Worm (Caenorhabditis elegans) whole organism, early embryonic: ENCODE measurements around the gene ddr-1.

Source experiments
- B0310.2 ChIP-seq: sonication (generic microtip); optimal IDR thresholded peaks from 2 replicates; lab custom pipeline; 2016; ENCODE audit warnings: mild to moderate bottlenecking, missing genetic modification characterization, missing compliant biosample characterization
- ama-1 ChIP-seq: fragments of 150-350 bp; optimal IDR thresholded peaks from 2 replicates; lab custom pipeline; 2014
- flt-1 ChIP-seq: fragments of 200-800 bp; sonication (Bioruptor generic); IDR thresholded peaks from 2 replicates; pipeline ENCODE4 v1.3.6; 2022; ENCODE audit warnings: missing genetic modification characterization, missing compliant biosample characterization
- hnd-1 ChIP-seq: sonication (generic microtip); optimal IDR thresholded peaks from 2 replicates; lab custom pipeline; 2016; ENCODE audit warnings: missing genetic modification characterization, missing compliant biosample characterization
- sea-1 ChIP-seq: fragments of 200-800 bp; sonication (Bioruptor generic); conservative IDR thresholded peaks from 2 replicates; pipeline ENCODE4 v1.3.6; 2022; ENCODE audit warnings: missing genetic modification characterization, missing compliant biosample characterization

DNA sequence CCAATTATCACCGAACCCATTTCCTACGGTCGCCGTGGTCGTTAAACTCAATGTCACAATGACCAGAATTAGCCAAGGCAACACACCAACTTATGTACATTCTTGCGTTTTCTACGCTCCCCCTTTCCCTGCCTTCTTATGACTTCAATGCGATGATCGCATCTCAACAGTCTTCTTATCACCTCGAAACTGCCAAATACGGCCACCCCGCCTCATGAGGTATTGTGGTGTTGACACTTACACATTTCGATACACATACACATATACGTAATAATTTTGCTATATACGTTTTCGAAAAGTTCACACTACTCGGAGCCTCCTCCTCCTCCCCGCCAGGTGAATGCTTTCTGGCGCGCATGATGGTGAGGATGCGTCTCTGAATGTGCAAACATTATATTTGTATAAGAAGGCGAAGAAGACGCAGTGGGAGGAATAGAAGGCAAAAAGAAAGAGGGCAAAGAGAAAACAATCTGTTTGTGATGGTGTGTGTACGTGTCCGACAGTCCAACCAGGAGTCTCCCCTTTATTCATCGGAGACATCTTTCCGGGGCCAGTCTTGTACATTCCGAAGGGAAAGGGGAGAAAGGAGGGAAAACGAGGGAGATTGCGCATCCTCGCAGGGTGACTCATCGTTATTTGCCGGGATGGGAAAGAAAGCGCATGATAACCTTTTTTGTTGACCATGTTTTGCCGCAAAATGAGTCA, 19.0 kb downstream of the ddr-1 start:
- TF ChIP-seq hnd-1 (tag; lab: Kevin White, UChicago): no peak
- TF ChIP-seq ama-1 (lab: Kevin White, UChicago): no peak
- TF ChIP-seq flt-1: no peak
- peak; percentile 65 for TF ChIP-seq B0310.2 (tag; lab: Kevin White, UChicago)
- no peak for TF ChIP-seq sea-1 (GFP tag; lab: Robert Waterston, UW)
